Fruit fly (Drosophila melanogaster) whole organism, adult: Measurements from ENCODE around the gene CheA7a.

Experiments used
- CG11617 ChIP-seq: fragments of 200-800 bp; sonication (Bioruptor generic); optimal IDR thresholded peaks from 2 replicates; lab custom pipeline; 2017; ENCODE audit warnings: mild to moderate bottlenecking, missing biosample characterization, missing genetic modification reagents, missing genetic modification characterization
- CG12768 ChIP-seq: fragments of 200-800 bp; sonication (Bioruptor generic); optimal IDR thresholded peaks from 2 replicates; lab custom pipeline; 2017; ENCODE audit warnings: missing biosample characterization, missing genetic modification characterization, mild to moderate bottlenecking, moderate library complexity, missing genetic modification reagents
- CG14711 ChIP-seq: fragments of 200-800 bp; sonication (Bioruptor generic); optimal IDR thresholded peaks from 2 replicates; lab custom pipeline; 2018; ENCODE audit warnings: missing biosample characterization, mild to moderate bottlenecking, missing genetic modification characterization, moderate library complexity
- CG1620 ChIP-seq: fragments of 200-800 bp; sonication (Bioruptor generic); optimal IDR thresholded peaks from 2 replicates; lab custom pipeline; 2016; ENCODE audit warnings: missing biosample characterization, missing genetic modification characterization
- CG33017 ChIP-seq: fragments of 200-800 bp; sonication (Bioruptor generic); optimal IDR thresholded peaks from 2 replicates; lab custom pipeline; 2018; ENCODE audit warnings: missing biosample characterization, mild to moderate bottlenecking, missing genetic modification characterization, moderate library complexity
- CG5204 ChIP-seq: fragments of 200-800 bp; sonication (Bioruptor generic); optimal IDR thresholded peaks from 2 replicates; lab custom pipeline; 2016; ENCODE audit warnings: missing biosample characterization, missing genetic modification characterization
- CG7045 ChIP-seq: fragments of 200-800 bp; sonication (Bioruptor generic); optimal IDR thresholded peaks from 2 replicates; lab custom pipeline; 2017; ENCODE audit warnings: missing biosample characterization, mild to moderate bottlenecking, missing genetic modification characterization
- CG7101 ChIP-seq: fragments of 200-800 bp; sonication (Bioruptor generic); optimal IDR thresholded peaks from 2 replicates; lab custom pipeline; 2018; ENCODE audit warnings: missing biosample characterization, mild to moderate bottlenecking, missing genetic modification characterization, moderate library complexity
- Clk ChIP-seq: fragments of 200-800 bp; sonication (Bioruptor generic); optimal IDR thresholded peaks from 2 replicates; lab custom pipeline; 2017; ENCODE audit warnings: missing biosample characterization, missing genetic modification characterization
- Crg-1 ChIP-seq: fragments of 200-800 bp; sonication (Bioruptor generic); optimal IDR thresholded peaks from 2 replicates; lab custom pipeline; 2016; ENCODE audit warnings: missing biosample characterization, missing genetic modification characterization
- Hr96 ChIP-seq: fragments of 200-800 bp; sonication (Bioruptor generic); optimal IDR thresholded peaks from 2 replicates; lab custom pipeline; 2016; ENCODE audit warnings: missing biosample characterization, missing genetic modification characterization
- Mnt ChIP-seq: fragments of 200-800 bp; sonication (Bioruptor generic); optimal IDR thresholded peaks from 2 replicates; lab custom pipeline; 2016; ENCODE audit warnings: missing biosample characterization, mild to moderate bottlenecking, missing genetic modification characterization
- bab1 ChIP-seq: fragments of 200-800 bp; sonication (Bioruptor generic); optimal IDR thresholded peaks from 3 replicates; lab custom pipeline; 2019; ENCODE audit warnings: missing biosample characterization, mild to moderate bottlenecking, missing genetic modification characterization, moderate library complexity
- cic ChIP-seq: fragments of 200-800 bp; sonication (Bioruptor generic); optimal IDR thresholded peaks from 2 replicates; lab custom pipeline; 2017; ENCODE audit warnings: missing biosample characterization, mild to moderate bottlenecking, missing genetic modification characterization, moderate library complexity
- cnc ChIP-seq, 2 experiments: fragments of >200 bp; optimal IDR thresholded peaks; 2 replicates each; lab custom pipeline; 2017
- kay ChIP-seq: fragments of 200-800 bp; sonication (Bioruptor generic); peaks from one replicate; lab custom pipeline; 2016; ENCODE audit warnings: missing biosample characterization, missing genetic modification characterization, borderline replicate concordance
- ovo ChIP-seq: fragments of 200-800 bp; sonication (Bioruptor generic); optimal IDR thresholded peaks from 2 replicates; lab custom pipeline; 2016; ENCODE audit warnings: missing biosample characterization, missing genetic modification characterization
- pad ChIP-seq: fragments of 200-800 bp; sonication (Bioruptor generic); optimal IDR thresholded peaks from 3 replicates; lab custom pipeline; 2017; ENCODE audit warnings: missing biosample characterization, missing genetic modification characterization, mild to moderate bottlenecking, moderate library complexity, missing genetic modification reagents
- tj ChIP-seq: fragments of 200-800 bp; sonication (Bioruptor generic); optimal IDR thresholded peaks from 3 replicates; lab custom pipeline; 2017; ENCODE audit warnings: missing biosample characterization, mild to moderate bottlenecking, missing genetic modification characterization, moderate library complexity
- toe ChIP-seq: fragments of 200-800 bp; sonication (Bioruptor generic); optimal IDR thresholded peaks from 2 replicates; lab custom pipeline; 2016; ENCODE audit warnings: missing biosample characterization, missing genetic modification characterization

The CheA7a gene

dm6 chrX:7349963-7350362 lies 28.0 kb upstream of the CheA7a start:
- TF ChIP-seq Crg-1 (GFP tag; lab: Kevin White, UChicago) (no peak), Mnt (GFP tag; lab: Kevin White, UChicago) (no peak), CG14711 (tag; lab: Kevin White, UChicago) (no peak), CG7101 (tag; lab: Kevin White, UChicago) (no peak), kay (GFP tag; lab: Kevin White, UChicago) (no peak), Hr96 (GFP tag; lab: Kevin White, UChicago) (no peak), CG7045 (GFP tag; lab: Kevin White, UChicago) (no peak), CG33017 (no peak), ovo (GFP tag; lab: Kevin White, UChicago) (no peak), CG1620 (GFP tag; lab: Kevin White, UChicago) (no peak), CG12768 (GFP tag; lab: Kevin White, UChicago) (no peak), CG5204 (GFP tag; lab: Kevin White, UChicago) (no peak), bab1 (no peak), cic (GFP tag; lab: Kevin White, UChicago) (no peak)

- TF ChIP-seq ovo (GFP tag; lab: Kevin White, UChicago) (no peak), CG7045 (GFP tag; lab: Kevin White, UChicago) (no peak), bab1 (no peak), CG1620 (GFP tag; lab: Kevin White, UChicago) (no peak), cnc (optimal IDR thresholded peaks at IDR 0.05; lab: Kevin White, UChicago) (no peak), CG14711 (tag; lab: Kevin White, UChicago) (no peak), kay (GFP tag; lab: Kevin White, UChicago) (no peak), Crg-1 (GFP tag; lab: Kevin White, UChicago) (no peak)
Observed at dm6 chrX:7358496-7358895, 19.4 kb upstream of the CheA7a start, which contains the start of gene CG1999. Gene CG1999, plus strand, starts transcription at chrX:7358796.

- TF ChIP-seq CG1620 (GFP tag; lab: Kevin White, UChicago) (no peak), CG5204 (GFP tag; lab: Kevin White, UChicago) (no peak), Hr96 (GFP tag; lab: Kevin White, UChicago) (no peak), cnc (optimal IDR thresholded peaks at IDR 0.05; lab: Kevin White, UChicago) (no peak), CG7101 (tag; lab: Kevin White, UChicago) (no peak), CG14711 (tag; lab: Kevin White, UChicago) (no peak), pad (no peak), CG7045 (GFP tag; lab: Kevin White, UChicago) (no peak)
Observed at dm6 chrX:7368361-7368760, 9.6 kb upstream of the CheA7a start.

dm6 chrX:7372475-7372874 lies 5.5 kb upstream of the CheA7a start:
- TF ChIP-seq tj (GFP tag; lab: Kevin White, UChicago), result no peak
- TF ChIP-seq CG1620 (GFP tag; lab: Kevin White, UChicago), result no peak
- TF ChIP-seq bab1, result no peak
- no peak for TF ChIP-seq Clk (GFP tag; lab: Kevin White, UChicago)
- TF ChIP-seq CG5204 (GFP tag; lab: Kevin White, UChicago), result no peak
- TF ChIP-seq ovo (GFP tag; lab: Kevin White, UChicago), result no peak
- TF ChIP-seq cic (GFP tag; lab: Kevin White, UChicago), result no peak
- no peak for TF ChIP-seq cnc (optimal IDR thresholded peaks at IDR 0.05; lab: Kevin White, UChicago)
- no peak for TF ChIP-seq Hr96 (GFP tag; lab: Kevin White, UChicago)
- no peak for TF ChIP-seq Mnt (GFP tag; lab: Kevin White, UChicago)
- no peak for TF ChIP-seq CG7045 (GFP tag; lab: Kevin White, UChicago)
- TF ChIP-seq CG7101 (tag; lab: Kevin White, UChicago), result no peak
- no peak for TF ChIP-seq Crg-1 (GFP tag; lab: Kevin White, UChicago)
- no peak for TF ChIP-seq pad
- TF ChIP-seq toe (GFP tag; lab: Kevin White, UChicago), result no peak
- no peak for TF ChIP-seq kay (GFP tag; lab: Kevin White, UChicago)
- TF ChIP-seq CG14711 (tag; lab: Kevin White, UChicago), result no peak
- no peak for TF ChIP-seq CG33017
- TF ChIP-seq CG11617 (GFP tag; lab: Kevin White, UChicago), result no peak
- TF ChIP-seq CG12768 (GFP tag; lab: Kevin White, UChicago), result no peak

- TF ChIP-seq cic (GFP tag; lab: Kevin White, UChicago), result no peak
- no peak for TF ChIP-seq tj (GFP tag; lab: Kevin White, UChicago)
- TF ChIP-seq CG14711 (tag; lab: Kevin White, UChicago), result no peak
Observed at dm6 chrX:7379569-7379968, 1.6 kb downstream of the CheA7a start.

- TF ChIP-seq CG12768 (GFP tag; lab: Kevin White, UChicago), result no peak
- TF ChIP-seq ovo (GFP tag; lab: Kevin White, UChicago), result no peak
- no peak for TF ChIP-seq CG33017
Observed at dm6 chrX:7382890-7383289, 5.0 kb downstream of the CheA7a start, which contains the start of gene CG42781. Gene CG42781, minus strand, starts transcription at chrX:7382990.

- TF ChIP-seq ovo (GFP tag; lab: Kevin White, UChicago) (no peak), CG7045 (GFP tag; lab: Kevin White, UChicago) (no peak), Crg-1 (GFP tag; lab: Kevin White, UChicago) (no peak), CG33017 (no peak), Mnt (GFP tag; lab: Kevin White, UChicago) (no peak), cic (GFP tag; lab: Kevin White, UChicago) (no peak)
Observed at dm6 chrX:7403074-7403473, 25.1 kb downstream of the CheA7a start, which contains the start of gene CG15035. Gene CG15035, minus strand, starts transcription at chrX:7403174.
